Worm (Caenorhabditis elegans) whole organism, L4 larva: ENCODE data around the gene syx-2.

Experiments used
- F26F4.8 ChIP-seq: fragments of 200-800 bp; sonication (Bioruptor generic); conservative IDR thresholded peaks from 2 replicates; pipeline ENCODE4 v1.3.6; 2022; ENCODE audit warnings: missing genetic modification characterization, missing compliant biosample characterization
- T20F7.1 ChIP-seq: fragments of 200-800 bp; sonication (Bioruptor generic); optimal IDR thresholded peaks from 2 replicates; lab custom pipeline; 2018; ENCODE audit warnings: mild to moderate bottlenecking, missing genetic modification characterization, missing compliant biosample characterization
- ZK337.2 ChIP-seq: fragments of 200-800 bp; sonication (Bioruptor generic); IDR thresholded peaks from 2 replicates; pipeline ENCODE4 v1.3.6; 2022; ENCODE audit warnings: missing genetic modification reagents, missing genetic modification characterization, missing compliant biosample characterization
- aha-1 ChIP-seq: fragments of 150-350 bp; peaks from one replicate; lab custom pipeline; 2014; ENCODE audit warnings: missing biosample characterization, missing genetic modification characterization
- aly-2 ChIP-seq: sonication (generic microtip); optimal IDR thresholded peaks from 2 replicates; lab custom pipeline; 2018; ENCODE audit warnings: missing biosample characterization, missing genetic modification characterization
- ceh-28 ChIP-seq: fragments of 150-350 bp; optimal IDR thresholded peaks from 2 replicates; lab custom pipeline; 2014; ENCODE audit warnings: missing biosample characterization, missing genetic modification reagents, missing genetic modification characterization
- ctbp-1 ChIP-seq: fragments of 200-800 bp; sonication (Bioruptor generic); IDR thresholded peaks from 2 replicates; pipeline ENCODE4 v1.3.6; 2022; ENCODE audit warnings: missing genetic modification reagents, missing genetic modification characterization, missing compliant biosample characterization
- daf-12 ChIP-seq: fragments of 150-350 bp; optimal IDR thresholded peaks from 2 replicates; lab custom pipeline; 2014; ENCODE audit warnings: missing biosample characterization, missing genetic modification reagents, missing genetic modification characterization
- daf-16 ChIP-seq, 3 experiments: sonication (generic microtip); optimal IDR thresholded peaks; 2 replicates each; lab custom pipeline; 2016 to 2017; ENCODE audit warnings: missing genetic modification characterization in 3 of 3, missing genetic modification reagents in 3 of 3, mild to moderate bottlenecking in 2 of 3, missing compliant biosample characterization in 2 of 3, missing biosample characterization in 1 of 3, moderate library complexity in 1 of 3
- dmd-6 ChIP-seq: fragments of 200-800 bp; sonication (Bioruptor generic); IDR thresholded peaks from 2 replicates; pipeline ENCODE4 v1.3.6; 2022; ENCODE audit warnings: missing genetic modification reagents, missing genetic modification characterization, missing compliant biosample characterization
- dve-1 ChIP-seq: sonication (generic microtip); optimal IDR thresholded peaks from 2 replicates; lab custom pipeline; 2017; ENCODE audit warnings: antibody characterized with exemption, mild to moderate bottlenecking, missing genetic modification characterization, missing compliant biosample characterization; ENCODE audit not compliant: insufficient read depth
- hif-1 ChIP-seq, 2 experiments: sonication (generic microtip); optimal IDR thresholded peaks; 2 replicates each; lab custom pipeline; 2016 to 2017; ENCODE audit warnings: missing compliant biosample characterization in 2 of 2, missing genetic modification characterization in 2 of 2, missing genetic modification reagents in 2 of 2, missing genotype in 2 of 2, mild to moderate bottlenecking in 1 of 2
- hlh-11 ChIP-seq: fragments of 200-800 bp; sonication (Bioruptor generic); optimal IDR thresholded peaks from 2 replicates; lab custom pipeline; 2018; ENCODE audit warnings: mild to moderate bottlenecking, missing genetic modification characterization, missing compliant biosample characterization
- hlh-30 ChIP-seq: sonication (generic microtip); optimal IDR thresholded peaks from 2 replicates; lab custom pipeline; 2017; ENCODE audit warnings: antibody characterized with exemption, mild to moderate bottlenecking, missing genetic modification characterization, missing compliant biosample characterization; ENCODE audit not compliant: insufficient read depth
- hmg-1.1 ChIP-seq: fragments of 200-800 bp; sonication (Bioruptor generic); IDR thresholded peaks from 2 replicates; pipeline ENCODE4 v1.3.6; 2022; ENCODE audit warnings: missing genetic modification reagents, missing genetic modification characterization, missing compliant biosample characterization
- jun-1 ChIP-seq: fragments of 150-350 bp; optimal IDR thresholded peaks from 2 replicates; lab custom pipeline; 2014; ENCODE audit warnings: missing biosample characterization, missing genetic modification reagents, missing genetic modification characterization
- lin-1 ChIP-seq: fragments of 200-800 bp; sonication (Bioruptor generic); IDR thresholded peaks from 2 replicates; pipeline ENCODE4 v1.3.6; 2022; ENCODE audit warnings: missing genetic modification reagents, missing genetic modification characterization, missing compliant biosample characterization
- lin-15B ChIP-seq: fragments of 150-350 bp; sonication (generic microtip); optimal IDR thresholded peaks from 3 replicates; lab custom pipeline; 2014; ENCODE audit warnings: missing biosample characterization, missing genetic modification characterization
- lin-38 ChIP-seq: fragments of 200-800 bp; sonication (Bioruptor generic); IDR thresholded peaks from 2 replicates; pipeline ENCODE4 v1.3.6; 2022; ENCODE audit warnings: missing genetic modification reagents, missing genetic modification characterization, missing compliant biosample characterization
- lsy-2 ChIP-seq, 2 experiments: fragments of 150-350 bp in 1 of 2; sonication (generic microtip) in 1 of 2; optimal IDR thresholded peaks; 2 replicates each; lab custom pipeline; 2014 to 2017; ENCODE audit warnings: missing biosample characterization in 2 of 2, missing genetic modification characterization in 2 of 2
- mdl-1 ChIP-seq, 2 experiments: fragments of 150-350 bp in 1 of 2; sonication (generic microtip) in 1 of 2; optimal IDR thresholded peaks; 2 replicates each; lab custom pipeline; 2014 to 2017; ENCODE audit warnings: missing biosample characterization in 2 of 2, missing genetic modification characterization in 2 of 2
- mep-1 ChIP-seq: fragments of 150-350 bp; sonication (generic microtip); optimal IDR thresholded peaks from 3 replicates; lab custom pipeline; 2014; ENCODE audit warnings: missing biosample characterization, missing genetic modification characterization
- mes-2 ChIP-seq: sonication (generic microtip); optimal IDR thresholded peaks from 2 replicates; lab custom pipeline; 2016; ENCODE audit warnings: missing genotype, mild to moderate bottlenecking, missing genetic modification characterization, missing compliant biosample characterization; ENCODE audit not compliant: poor library complexity, severe bottlenecking
- mxl-2 ChIP-seq: fragments of 200-800 bp; sonication (Bioruptor generic); conservative IDR thresholded peaks from 2 replicates; pipeline ENCODE4 v1.3.6; 2022; ENCODE audit warnings: missing genetic modification reagents, missing genetic modification characterization, missing compliant biosample characterization
- mxl-3 ChIP-seq: fragments of 200-800 bp; sonication (Bioruptor generic); optimal IDR thresholded peaks from 2 replicates; lab custom pipeline; 2018; ENCODE audit warnings: mild to moderate bottlenecking, missing genetic modification characterization, missing compliant biosample characterization
- nhr-102 ChIP-seq: sonication (generic microtip); optimal IDR thresholded peaks from 2 replicates; lab custom pipeline; 2016; ENCODE audit warnings: mild to moderate bottlenecking, missing genetic modification characterization, moderate library complexity, missing compliant biosample characterization
- nhr-237 ChIP-seq: sonication (generic microtip); optimal IDR thresholded peaks from 2 replicates; lab custom pipeline; 2017; ENCODE audit warnings: missing biosample characterization, missing genetic modification characterization
- nhr-28 ChIP-seq: fragments of 150-350 bp; optimal IDR thresholded peaks from 2 replicates; lab custom pipeline; 2014; ENCODE audit warnings: missing biosample characterization, missing genetic modification characterization
- nhr-6 ChIP-seq: fragments of 150-350 bp; optimal IDR thresholded peaks from 2 replicates; lab custom pipeline; 2014; ENCODE audit warnings: missing biosample characterization, missing genetic modification characterization
- pha-4 ChIP-seq, 2 experiments: fragments of 150-350 bp in 1 of 2; fragments of 200-800 bp in 1 of 2; sonication (Bioruptor generic) in 1 of 2; IDR thresholded peaks in 1 of 2; optimal IDR thresholded peaks in 1 of 2; 2 replicates each; pipeline versions ENCODE4 v1.3.6 to Lab custom; 2014 to 2022; ENCODE audit warnings: missing genetic modification characterization in 2 of 2, missing genetic modification reagents in 2 of 2, missing biosample characterization in 1 of 2, missing compliant biosample characterization in 1 of 2
- rbr-2 ChIP-seq: sonication (generic microtip); optimal IDR thresholded peaks from 2 replicates; lab custom pipeline; 2016; ENCODE audit warnings: missing genotype, missing genetic modification characterization, missing compliant biosample characterization
- sdz-12 ChIP-seq: fragments of 200-800 bp; sonication (Bioruptor generic); optimal IDR thresholded peaks from 2 replicates; lab custom pipeline; 2018; ENCODE audit warnings: mild to moderate bottlenecking, missing genetic modification characterization, missing compliant biosample characterization
- snpc-1.2 ChIP-seq: fragments of 200-800 bp; sonication (Bioruptor generic); IDR thresholded peaks from 2 replicates; pipeline ENCODE4 v1.3.6; 2022; ENCODE audit warnings: missing genetic modification reagents, missing genetic modification characterization, missing compliant biosample characterization
- snpc-4 ChIP-seq: fragments of 150-350 bp; optimal IDR thresholded peaks from 2 replicates; lab custom pipeline; 2014; ENCODE audit warnings: missing biosample characterization, missing genetic modification characterization
- spr-3 ChIP-seq: fragments of 200-800 bp; sonication (Bioruptor generic); optimal IDR thresholded peaks from 2 replicates; lab custom pipeline; 2018; ENCODE audit warnings: mild to moderate bottlenecking, missing genetic modification characterization, missing compliant biosample characterization
- tra-1 ChIP-seq: fragments of 200-800 bp; sonication (Bioruptor generic); IDR thresholded peaks from 2 replicates; pipeline ENCODE4 v1.3.6; 2022; ENCODE audit warnings: missing genetic modification reagents, missing genetic modification characterization, missing compliant biosample characterization
- unc-62 ChIP-seq, 3 experiments: fragments of 150-350 bp in 1 of 3; sonication (generic microtip); optimal IDR thresholded peaks in 2 of 3; peaks in 1 of 3; 1 replicate in 1 of 3; 2 replicates in 2 of 3; lab custom pipeline; 2014 to 2017; ENCODE audit warnings: missing biosample characterization in 3 of 3, missing genetic modification characterization in 3 of 3, missing genetic modification reagents in 3 of 3, missing genotype in 1 of 3
- zip-2 ChIP-seq: fragments of 150-350 bp; optimal IDR thresholded peaks from 2 replicates; lab custom pipeline; 2014; ENCODE audit warnings: missing biosample characterization, missing genetic modification characterization

The syx-2 gene

ce11 chrX:13975314-13975713 is 15.4 kb downstream of the syx-2 start, which contains the start of gene F48F7.5 (continued):
- peak in 1 of 2 experiments; percentile 94 for TF ChIP-seq daf-16 (GFP tag; optimal IDR thresholded peaks at IDR 0.05; lab: Kevin White, UChicago)
- TF ChIP-seq daf-16 (tag; optimal IDR thresholded peaks at IDR 0.05; lab: Kevin White, UChicago), result no peak
- TF ChIP-seq tra-1 (GFP tag; lab: Robert Waterston, UW), result 0 out of 2 replicates have a peak, but pooled peaks have one; percentile 30
- TF ChIP-seq hlh-30 (tag; lab: Kevin White, UChicago), result peak; percentile 83
- TF ChIP-seq dmd-6 (GFP tag; lab: Robert Waterston, UW), result peak; percentile 41
- no peak for TF ChIP-seq daf-12
- no peak for TF ChIP-seq nhr-237
- no peak for TF ChIP-seq snpc-4 (tag; lab: Kevin White, UChicago)

ce11 chrX:13977439-13978118 is 17.6 kb downstream of the syx-2 start, which contains the start of gene F48F7.6:
Gene F48F7.6 (plus strand): TSS chrX:13977829.
- TF ChIP-seq mes-2 (tag; lab: Kevin White, UChicago), result peak; percentile 58
- no peak for TF ChIP-seq mxl-2
- TF ChIP-seq sdz-12 (GFP tag; lab: Kevin White, UChicago), result no peak
- TF ChIP-seq F26F4.8 (GFP tag; lab: Robert Waterston, UW), result no peak
- no peak for TF ChIP-seq lin-15B (tag; lab: Kevin White, UChicago)
- peak in 1 of 2 experiments; percentile 48 for TF ChIP-seq lsy-2 (tag; optimal IDR thresholded peaks at IDR 0.05; lab: Kevin White, UChicago)
- peak; percentile 23 for TF ChIP-seq nhr-28 (tag; lab: Kevin White, UChicago)
- TF ChIP-seq ctbp-1 (GFP tag; lab: Robert Waterston, UW), result no peak
- peak; percentile 34 for TF ChIP-seq nhr-6 (tag; lab: Kevin White, UChicago)
- no peak for TF ChIP-seq nhr-102 (tag; lab: Kevin White, UChicago)
- no peak for TF ChIP-seq lin-38 (GFP tag; lab: Robert Waterston, UW)
- no peak for TF ChIP-seq tra-1 (GFP tag; lab: Robert Waterston, UW)
- peak; percentile 50 for TF ChIP-seq aha-1 (tag; lab: Kevin White, UChicago)
- TF ChIP-seq hlh-30 (tag; lab: Kevin White, UChicago), result peak; percentile 48
- TF ChIP-seq hmg-1.1 (GFP tag; lab: Robert Waterston, UW), result peak; percentile 62
- TF ChIP-seq unc-62 (GFP tag; optimal IDR thresholded peaks at IDR 0.05 in 1 of 2; lab: Kevin White, UChicago), result peak in 1 of 2 experiments; percentile 98
- TF ChIP-seq unc-62 (tag; optimal IDR thresholded peaks at IDR 0.05; lab: Kevin White, UChicago), result no peak
- no peak for TF ChIP-seq spr-3 (GFP tag; lab: Kevin White, UChicago)
- peak; percentile 18 for TF ChIP-seq ceh-28 (tag; lab: Kevin White, UChicago)
- peak; percentile 33 for TF ChIP-seq mxl-3
- no peak for TF ChIP-seq zip-2 (tag; lab: Kevin White, UChicago)
- no peak for TF ChIP-seq lin-1 (GFP tag; lab: Robert Waterston, UW)
- peak; percentile 40 for TF ChIP-seq hlh-11
- no peak for TF ChIP-seq pha-4 (GFP tag; IDR thresholded peaks at IDR 0.05; lab: Robert Waterston, UW)
- TF ChIP-seq pha-4 (tag; optimal IDR thresholded peaks at IDR 0.05; lab: Kevin White, UChicago), result no peak
- no peak for TF ChIP-seq snpc-1.2 (GFP tag; lab: Robert Waterston, UW)
- no peak for TF ChIP-seq T20F7.1 (GFP tag; lab: Kevin White, UChicago)
- TF ChIP-seq hif-1 (tag; optimal IDR thresholded peaks at IDR 0.05; lab: Kevin White, UChicago), result peak in 1 of 2 experiments; percentile 31
- no peak for TF ChIP-seq ZK337.2 (GFP tag; lab: Robert Waterston, UW)
- no peak for TF ChIP-seq daf-16 (GFP tag; optimal IDR thresholded peaks at IDR 0.05; lab: Kevin White, UChicago)
- TF ChIP-seq daf-16 (tag; optimal IDR thresholded peaks at IDR 0.05; lab: Kevin White, UChicago), result peak; percentile 64
- no peak for TF ChIP-seq aly-2 (tag; lab: Kevin White, UChicago)
- TF ChIP-seq mep-1 (tag; lab: Kevin White, UChicago), result peak; percentile 18
- peak in 1 of 2 experiments; percentile 72 for TF ChIP-seq mdl-1 (tag; optimal IDR thresholded peaks at IDR 0.05; lab: Kevin White, UChicago)
- TF ChIP-seq rbr-2 (tag; lab: Kevin White, UChicago), result peak; percentile 39
- 0 out of 2 replicates have a peak, but pooled peaks have one; percentile 8 for TF ChIP-seq dmd-6 (GFP tag; lab: Robert Waterston, UW)
- TF ChIP-seq jun-1 (tag; lab: Kevin White, UChicago), result no peak
- TF ChIP-seq dve-1 (tag; lab: Kevin White, UChicago), result peak; percentile 39
